Worm (Caenorhabditis elegans) whole organism, midembryonic: Measurements from ENCODE around the gene ZK856.14.

ENCODE experiments used
- T22C8.4 ChIP-seq: fragments of 200-800 bp; sonication (Bioruptor generic); IDR thresholded peaks from 2 replicates; pipeline ENCODE4 v1.3.6; 2022; ENCODE audit warnings: missing genetic modification characterization, missing compliant biosample characterization
- cog-1 ChIP-seq: sonication (generic microtip); optimal IDR thresholded peaks from 2 replicates; lab custom pipeline; 2016; ENCODE audit warnings: missing genetic modification characterization, missing compliant biosample characterization
- flt-1 ChIP-seq: fragments of 200-800 bp; sonication (Bioruptor generic); IDR thresholded peaks from 2 replicates; pipeline ENCODE4 v1.3.6; 2022; ENCODE audit warnings: missing genetic modification characterization, missing compliant biosample characterization
- klf-2 ChIP-seq: fragments of 200-800 bp; sonication (Bioruptor generic); conservative IDR thresholded peaks from 2 replicates; pipeline ENCODE4 v1.3.6; 2022; ENCODE audit warnings: missing genetic modification reagents, missing genetic modification characterization, missing compliant biosample characterization
- med-1 ChIP-seq: sonication (generic microtip); optimal IDR thresholded peaks from 2 replicates; lab custom pipeline; 2017; ENCODE audit warnings: missing genetic modification characterization, mild to moderate bottlenecking, missing compliant biosample characterization, antibody characterized with exemption, missing genetic modification reagents; ENCODE audit not compliant: insufficient read depth
- ref-1 ChIP-seq: fragments of 200-800 bp; sonication (Bioruptor generic); conservative IDR thresholded peaks from 2 replicates; pipeline ENCODE4 v1.3.6; 2022; ENCODE audit warnings: missing genetic modification reagents, missing genetic modification characterization, missing compliant biosample characterization
- tab-1 ChIP-seq: fragments of 200-800 bp; sonication (Bioruptor generic); IDR thresholded peaks from 2 replicates; pipeline ENCODE4 v1.3.6; 2022; ENCODE audit warnings: missing genetic modification characterization, missing compliant biosample characterization
- ztf-23 ChIP-seq: fragments of 200-800 bp; sonication (Bioruptor generic); IDR thresholded peaks from 2 replicates; pipeline ENCODE4 v1.3.6; 2022; ENCODE audit warnings: missing genetic modification reagents, missing genetic modification characterization, missing compliant biosample characterization
- ztf-29 ChIP-seq: fragments of 200-800 bp; sonication (Bioruptor generic); IDR thresholded peaks from 2 replicates; pipeline ENCODE4 v1.3.6; 2022; ENCODE audit warnings: missing genetic modification reagents, missing genetic modification characterization, missing compliant biosample characterization

Gene ZK856.14

DNA sequence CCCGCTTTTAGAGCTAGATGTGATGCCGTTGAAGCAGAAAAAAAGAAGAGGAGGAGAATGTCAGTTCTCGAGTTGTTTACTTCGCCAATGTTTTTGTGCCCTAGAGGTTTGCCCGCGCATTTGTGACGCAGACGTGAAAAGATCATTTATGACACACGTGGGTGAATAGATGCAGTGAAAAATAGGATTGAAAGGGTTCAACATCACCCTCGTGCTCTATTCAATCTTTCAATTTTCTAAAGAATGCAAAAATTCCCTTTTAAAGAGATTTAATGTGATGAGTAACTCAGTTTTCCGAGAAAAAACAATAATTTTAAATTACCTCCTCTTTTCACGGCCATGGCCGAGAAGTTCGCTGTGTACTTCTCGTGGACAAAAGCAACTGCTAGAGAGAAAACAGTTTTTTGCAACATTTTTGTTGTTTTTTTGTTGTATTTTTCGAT lies 29.6 kb downstream of the ZK856.14 start:
- no peak for TF ChIP-seq ref-1
- no peak for TF ChIP-seq T22C8.4 (GFP tag; lab: Robert Waterston, UW)
- TF ChIP-seq med-1, result no peak
- no peak for TF ChIP-seq ztf-29 (GFP tag; lab: Robert Waterston, UW)
- TF ChIP-seq flt-1 (GFP tag; lab: Robert Waterston, UW), result no peak
- no peak for TF ChIP-seq tab-1 (GFP tag; lab: Robert Waterston, UW)
- no peak for TF ChIP-seq klf-2 (GFP tag; lab: Robert Waterston, UW)
- TF ChIP-seq cog-1 (tag; lab: Kevin White, UChicago), result no peak
- TF ChIP-seq ztf-23 (GFP tag; lab: Robert Waterston, UW), result no peak

DNA sequence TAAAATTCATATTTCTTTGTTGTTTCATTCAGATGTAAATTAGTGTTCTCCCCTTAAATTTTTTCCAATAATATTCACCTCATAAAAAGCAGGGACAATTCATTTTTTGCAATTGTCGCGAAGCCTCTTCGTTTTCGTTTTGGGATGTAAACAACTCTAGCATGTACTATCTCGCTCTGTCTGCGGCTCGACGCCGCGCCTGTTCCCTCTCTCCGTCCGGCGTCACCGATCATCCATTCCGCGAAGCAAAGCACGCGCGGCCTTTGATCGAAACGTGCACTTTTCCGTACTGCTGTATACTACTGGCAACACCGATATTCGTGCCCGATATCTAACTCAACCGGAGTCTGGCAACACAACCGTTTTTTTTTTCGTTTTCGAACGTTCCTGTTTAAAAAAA lies 30.1 kb downstream of the ZK856.14 start:
- TF ChIP-seq klf-2 (GFP tag; lab: Robert Waterston, UW) (no peak), med-1 (no peak), tab-1 (GFP tag; lab: Robert Waterston, UW) (no peak), ztf-29 (GFP tag; lab: Robert Waterston, UW) (no peak), ztf-23 (GFP tag; lab: Robert Waterston, UW) (no peak), ref-1 (no peak), flt-1 (GFP tag; lab: Robert Waterston, UW) (no peak), T22C8.4 (GFP tag; lab: Robert Waterston, UW) (no peak), cog-1 (tag; lab: Kevin White, UChicago) (no peak)

DNA sequence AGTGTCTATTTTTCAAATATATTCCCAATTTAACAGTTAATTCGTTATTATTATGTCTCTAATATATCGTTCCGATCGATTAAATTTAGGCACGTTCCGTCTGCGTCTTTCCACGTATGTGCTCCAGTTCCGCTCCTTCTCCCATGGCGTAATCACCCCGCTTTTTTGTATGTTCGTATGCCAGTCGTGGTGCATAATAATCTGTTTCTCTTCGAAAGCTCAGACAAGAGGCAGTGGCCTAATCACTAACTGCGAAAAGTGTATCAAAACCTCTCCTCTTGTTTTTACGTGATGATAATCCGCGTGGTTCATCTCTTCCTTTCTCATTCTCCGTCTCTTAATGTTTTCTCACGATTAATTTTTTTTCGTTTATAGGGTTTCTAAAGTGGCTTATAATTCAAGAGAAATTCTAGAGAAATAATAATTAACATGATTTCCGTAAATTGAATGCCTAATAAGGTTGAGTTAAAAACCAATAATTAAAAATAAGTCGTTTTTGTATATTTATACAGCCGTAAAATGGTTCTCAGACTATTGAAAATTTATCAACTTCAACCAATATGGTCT lies 30.9 kb downstream of the ZK856.14 start:
- TF ChIP-seq klf-2 (GFP tag; lab: Robert Waterston, UW) (no peak), ref-1 (no peak), T22C8.4 (GFP tag; lab: Robert Waterston, UW) (no peak), med-1 (no peak), ztf-29 (GFP tag; lab: Robert Waterston, UW) (no peak), cog-1 (tag; lab: Kevin White, UChicago) (no peak), tab-1 (GFP tag; lab: Robert Waterston, UW) (no peak), ztf-23 (GFP tag; lab: Robert Waterston, UW) (no peak), flt-1 (GFP tag; lab: Robert Waterston, UW) (no peak)

DNA sequence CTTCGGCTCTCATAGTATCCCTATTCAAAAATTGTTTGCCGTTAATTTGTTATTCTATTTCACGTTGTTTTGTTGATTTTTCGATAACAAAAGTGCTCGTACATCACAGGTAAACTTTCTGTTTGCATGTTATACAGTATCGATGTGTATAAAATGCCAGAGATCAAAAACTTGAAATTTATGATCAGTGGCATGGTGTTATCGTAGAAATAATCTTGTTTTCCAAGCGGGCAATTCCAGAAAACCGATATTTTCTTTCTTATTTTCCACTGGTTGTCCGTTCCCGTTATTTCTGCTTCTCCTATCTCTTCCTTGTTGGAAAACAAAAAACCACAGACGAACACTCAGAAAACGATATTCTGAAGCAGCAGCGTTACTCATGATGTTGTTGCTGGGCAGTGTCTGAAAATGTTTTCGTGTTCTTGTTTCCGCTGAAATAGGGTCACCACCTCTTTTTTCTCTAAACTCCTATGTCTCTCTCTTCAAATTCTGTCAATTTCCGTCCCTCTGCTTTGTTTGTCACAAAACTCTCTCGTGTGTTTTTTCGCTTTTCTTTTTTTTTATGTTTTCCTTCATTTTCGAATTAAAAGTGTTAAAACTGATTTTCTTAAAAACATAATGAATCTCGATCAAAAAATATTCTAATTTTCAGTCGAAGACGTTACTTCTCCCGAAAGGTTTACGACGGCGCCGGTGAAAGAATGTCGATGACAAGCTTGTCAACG lies 31.6 kb downstream of the ZK856.14 start, which contains the start of gene akt-1:
Gene akt-1 (plus strand): TSS at position 651 of the 725 bp plus-strand sequence.
- TF ChIP-seq ztf-23 (GFP tag; lab: Robert Waterston, UW) (no peak), med-1 (no peak), klf-2 (GFP tag; lab: Robert Waterston, UW) (no peak), tab-1 (GFP tag; lab: Robert Waterston, UW) (no peak), T22C8.4 (GFP tag; lab: Robert Waterston, UW) (no peak), cog-1 (tag; lab: Kevin White, UChicago) (no peak), ref-1 (no peak), ztf-29 (GFP tag; lab: Robert Waterston, UW) (no peak), flt-1 (GFP tag; lab: Robert Waterston, UW) (no peak)

DNA sequence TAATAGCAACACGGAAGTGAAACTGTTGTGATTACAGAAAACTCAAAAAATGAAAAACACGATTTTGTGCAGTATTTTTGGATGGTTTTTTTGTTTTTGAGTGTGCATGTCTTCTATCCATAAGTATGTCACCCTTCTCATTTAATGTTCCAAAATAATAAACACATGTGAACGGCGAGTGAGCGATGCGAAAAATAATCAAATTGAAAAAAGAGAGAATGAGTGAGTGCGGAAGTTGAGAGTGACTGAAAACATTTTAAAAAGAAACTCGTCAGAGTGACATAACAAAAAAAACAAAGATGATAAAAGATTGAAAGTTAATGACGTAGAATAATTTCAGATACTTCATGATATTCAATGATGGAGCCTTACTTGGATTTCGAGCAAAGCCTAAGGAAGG lies 32.7 kb downstream of the ZK856.14 start:
- no peak for TF ChIP-seq med-1
- no peak for TF ChIP-seq tab-1 (GFP tag; lab: Robert Waterston, UW)
- no peak for TF ChIP-seq T22C8.4 (GFP tag; lab: Robert Waterston, UW)
- TF ChIP-seq cog-1 (tag; lab: Kevin White, UChicago), result no peak
- no peak for TF ChIP-seq ztf-29 (GFP tag; lab: Robert Waterston, UW)
- no peak for TF ChIP-seq klf-2 (GFP tag; lab: Robert Waterston, UW)
- no peak for TF ChIP-seq ztf-23 (GFP tag; lab: Robert Waterston, UW)
- no peak for TF ChIP-seq ref-1
- TF ChIP-seq flt-1 (GFP tag; lab: Robert Waterston, UW), result no peak

DNA sequence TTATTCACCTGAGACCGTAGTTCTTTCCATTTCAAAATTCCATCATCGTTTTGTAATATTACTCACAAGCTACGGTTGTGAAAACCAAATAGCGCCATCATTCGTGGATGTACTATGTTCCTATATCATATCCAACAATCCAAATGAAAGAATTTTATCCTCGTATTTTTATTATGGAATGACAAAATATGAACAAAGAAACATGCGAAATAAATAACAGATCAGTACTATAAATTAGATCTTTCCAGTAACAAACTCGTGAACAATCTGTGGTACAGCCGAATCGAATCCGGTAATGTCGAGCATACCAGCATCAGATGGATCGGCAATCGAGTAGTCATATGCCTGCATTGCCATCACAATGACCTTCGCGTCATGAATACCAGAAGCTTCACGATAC lies 35.9 kb downstream of the ZK856.14 start:
- TF ChIP-seq cog-1 (tag; lab: Kevin White, UChicago) (no peak), tab-1 (GFP tag; lab: Robert Waterston, UW) (no peak)

DNA sequence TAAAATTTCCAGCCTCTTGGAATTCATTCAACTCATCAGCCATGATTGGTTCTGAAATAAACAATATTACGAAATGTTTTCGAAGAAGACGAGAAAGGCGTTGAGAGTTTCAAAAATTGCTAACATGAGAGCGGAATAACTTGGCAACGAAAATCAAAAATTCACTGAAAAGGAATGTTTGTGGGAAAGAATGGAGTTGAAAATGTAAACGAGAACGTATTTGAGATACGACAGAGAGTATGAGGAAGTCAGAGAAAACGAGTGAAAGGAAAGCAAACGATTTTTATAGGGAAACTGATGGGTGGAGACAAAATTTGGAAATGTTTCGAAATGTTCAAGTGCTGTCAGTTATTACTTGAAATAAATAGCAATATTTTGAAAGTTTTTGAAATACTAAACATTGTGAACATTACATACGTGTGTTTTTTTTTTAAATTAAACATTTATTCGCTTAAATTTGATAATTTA lies 38.2 kb downstream of the ZK856.14 start, which contains the start of gene rop-1:
Gene rop-1 (minus strand): TSS at position 51 of the 468 bp plus-strand sequence.
- TF ChIP-seq tab-1 (GFP tag; lab: Robert Waterston, UW), result no peak
- no peak for TF ChIP-seq med-1
- no peak for TF ChIP-seq T22C8.4 (GFP tag; lab: Robert Waterston, UW)
- TF ChIP-seq klf-2 (GFP tag; lab: Robert Waterston, UW), result no peak
- no peak for TF ChIP-seq ref-1
- TF ChIP-seq cog-1 (tag; lab: Kevin White, UChicago), result no peak
- TF ChIP-seq ztf-29 (GFP tag; lab: Robert Waterston, UW), result no peak
- TF ChIP-seq ztf-23 (GFP tag; lab: Robert Waterston, UW), result no peak
- TF ChIP-seq flt-1 (GFP tag; lab: Robert Waterston, UW), result no peak

DNA sequence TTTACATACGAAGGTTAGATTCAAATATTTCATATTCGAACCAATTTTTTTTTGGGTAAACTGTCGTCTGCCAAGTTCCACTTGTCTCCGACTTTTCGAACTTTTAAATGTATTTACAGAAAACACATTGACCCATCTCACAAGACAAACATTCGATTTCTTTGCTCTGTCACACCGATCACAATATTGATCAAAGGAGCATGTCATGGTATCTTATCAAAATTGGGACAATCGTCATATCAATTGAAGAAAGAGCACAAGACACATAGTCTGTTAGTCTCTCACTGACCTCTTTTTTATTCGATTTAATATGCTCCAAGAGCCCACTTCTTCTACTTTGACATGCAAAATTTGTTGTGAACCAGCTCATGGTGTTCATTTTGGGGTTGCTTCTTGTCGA lies 39.2 kb downstream of the ZK856.14 start, which contains the start of gene nhr-232:
Gene nhr-232 (plus strand): TSS at position 121 of the 400 bp plus-strand sequence.
- TF ChIP-seq T22C8.4 (GFP tag; lab: Robert Waterston, UW) (no peak), ztf-23 (GFP tag; lab: Robert Waterston, UW) (no peak), flt-1 (GFP tag; lab: Robert Waterston, UW) (no peak), ref-1 (no peak), ztf-29 (GFP tag; lab: Robert Waterston, UW) (no peak), cog-1 (tag; lab: Kevin White, UChicago) (no peak), med-1 (no peak), klf-2 (GFP tag; lab: Robert Waterston, UW) (no peak), tab-1 (GFP tag; lab: Robert Waterston, UW) (no peak)

DNA sequence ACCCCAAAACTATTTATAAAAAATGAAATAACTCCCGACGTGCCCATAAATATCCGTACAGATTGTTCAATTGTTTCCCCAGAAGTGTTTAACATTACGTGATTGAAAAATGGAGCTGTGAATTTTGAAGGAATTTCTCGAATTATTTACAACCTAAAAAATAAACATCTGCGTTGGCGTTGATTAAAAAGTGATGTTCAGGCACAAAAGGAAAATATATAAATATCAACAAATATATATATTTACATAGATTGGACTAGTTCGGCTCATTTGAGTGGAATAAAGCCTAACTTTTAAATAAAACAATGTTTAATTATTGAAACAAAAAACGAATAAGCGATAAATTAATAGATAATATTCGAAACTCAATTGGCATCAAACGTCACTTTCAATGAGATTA lies 43.6 kb downstream of the ZK856.14 start, which contains the start of gene sri-18:
Gene sri-18 (minus strand): TSS at position 101 of the 400 bp plus-strand sequence.
- TF ChIP-seq med-1, result no peak
